Fruit fly (Drosophila melanogaster) whole organism, wandering third instar larva: Measurements from ENCODE around the gene Tim17a2.

Experiments
- Abd-B ChIP-seq: fragments of >200 bp; optimal IDR thresholded peaks from 2 replicates; lab custom pipeline; 2017; ENCODE audit warnings: missing biosample characterization, missing genetic modification characterization
- CG32264 ChIP-seq: fragments of 200-800 bp; sonication (Bioruptor generic); optimal IDR thresholded peaks from 2 replicates; lab custom pipeline; 2016; ENCODE audit warnings: missing biosample characterization, missing genetic modification characterization
- CG9705 ChIP-seq: fragments of 200-800 bp; sonication (Bioruptor generic); optimal IDR thresholded peaks from 2 replicates; lab custom pipeline; 2018; ENCODE audit warnings: missing biosample characterization, mild to moderate bottlenecking, missing genetic modification characterization
- CrebA ChIP-seq: fragments of 200-800 bp; sonication (Bioruptor generic); optimal IDR thresholded peaks from 2 replicates; lab custom pipeline; 2016; ENCODE audit warnings: missing biosample characterization, mild to moderate bottlenecking, missing genetic modification characterization, borderline replicate concordance
- Dfd ChIP-seq: fragments of >200 bp; optimal IDR thresholded peaks from 2 replicates; lab custom pipeline; 2017; ENCODE audit warnings: missing biosample characterization, missing genetic modification characterization
- GATAd ChIP-seq: sonication (Bioruptor generic); optimal IDR thresholded peaks from 2 replicates; lab custom pipeline; 2016; ENCODE audit warnings: missing biosample characterization, missing genetic modification characterization
- HLH106 ChIP-seq: fragments of 200-800 bp; optimal IDR thresholded peaks from 3 replicates; lab custom pipeline; 2019; ENCODE audit warnings: missing biosample characterization, mild to moderate bottlenecking, missing genetic modification characterization, moderate library complexity
- Hnf4 ChIP-seq: fragments of 200-800 bp; sonication (Bioruptor generic); optimal IDR thresholded peaks from 2 replicates; lab custom pipeline; 2016; ENCODE audit warnings: missing biosample characterization, mild to moderate bottlenecking, missing genetic modification characterization
- Hr78 ChIP-seq: fragments of >200 bp; optimal IDR thresholded peaks from 2 replicates; lab custom pipeline; 2017; ENCODE audit warnings: missing biosample characterization, missing genetic modification characterization
- Hr83 ChIP-seq: fragments of 200-300 bp; sonication (Bioruptor generic); optimal IDR thresholded peaks from 2 replicates; lab custom pipeline; 2016; ENCODE audit warnings: missing biosample characterization, mild to moderate bottlenecking, missing genetic modification characterization, moderate library complexity; ENCODE audit not compliant: poor library complexity, severe bottlenecking
- Jra ChIP-seq: sonication (Bioruptor generic); optimal IDR thresholded peaks from 2 replicates; lab custom pipeline; 2016; ENCODE audit warnings: missing biosample characterization, missing genetic modification characterization
- Mio ChIP-seq: sonication (Bioruptor generic); optimal IDR thresholded peaks from 2 replicates; lab custom pipeline; 2016; ENCODE audit warnings: missing biosample characterization, missing genetic modification characterization
- Myc ChIP-seq: fragments of >200 bp; optimal IDR thresholded peaks from 2 replicates; lab custom pipeline; 2017
- N ChIP-seq: fragments of >200 bp; optimal IDR thresholded peaks from 2 replicates; lab custom pipeline; 2018; ENCODE audit warnings: missing biosample characterization, missing external identifiers, missing genetic modification characterization
- OdsH ChIP-seq: fragments of 200-800 bp; sonication (Bioruptor generic); optimal IDR thresholded peaks from 2 replicates; lab custom pipeline; 2016; ENCODE audit warnings: missing biosample characterization, mild to moderate bottlenecking, missing genetic modification characterization
- Rel ChIP-seq, 2 experiments: fragments of 200-800 bp; sonication (Bioruptor generic) in 1 of 2; optimal IDR thresholded peaks; 2 replicates in 1 of 2; 3 replicates in 1 of 2; lab custom pipeline; 2016 to 2019; ENCODE audit warnings: mild to moderate bottlenecking in 2 of 2, missing biosample characterization in 2 of 2, missing genetic modification characterization in 2 of 2, moderate library complexity in 1 of 2
- Vsx2 ChIP-seq: fragments of 200-300, 225-300 bp; sonication (Bioruptor generic); optimal IDR thresholded peaks from 2 replicates; lab custom pipeline; 2018; ENCODE audit warnings: missing biosample characterization, missing genetic modification characterization; ENCODE audit not compliant: partially characterized antibody
- br ChIP-seq: fragments of 200-800 bp; sonication (Bioruptor generic); optimal IDR thresholded peaks from 2 replicates; lab custom pipeline; 2016; ENCODE audit warnings: missing biosample characterization, missing genetic modification characterization
- brk ChIP-seq: fragments of 200-800 bp; sonication (Bioruptor generic); optimal IDR thresholded peaks from 2 replicates; lab custom pipeline; 2016; ENCODE audit warnings: missing biosample characterization, mild to moderate bottlenecking, missing genetic modification characterization
- dl ChIP-seq, 2 experiments: fragments of 175-275, 200-275 bp in 1 of 2; fragments of 200-275 bp in 1 of 2; sonication (Bioruptor generic); optimal IDR thresholded peaks; lab custom pipeline; 2018; ENCODE audit warnings: mild to moderate bottlenecking in 2 of 2, missing biosample characterization in 2 of 2, missing genetic modification characterization in 2 of 2, moderate library complexity in 2 of 2; ENCODE audit not compliant: partially characterized antibody in 2 of 2, insufficient read depth in 1 of 2
- dmrt93B ChIP-seq: fragments of 200-800 bp; sonication (Bioruptor generic); optimal IDR thresholded peaks from 2 replicates; lab custom pipeline; 2018; ENCODE audit warnings: missing biosample characterization, mild to moderate bottlenecking, missing genetic modification characterization
- dsf ChIP-seq: sonication (Bioruptor generic); optimal IDR thresholded peaks from 2 replicates; lab custom pipeline; 2016; ENCODE audit warnings: missing biosample characterization, missing genetic modification characterization, borderline replicate concordance
- ey ChIP-seq: fragments of 200-800 bp; sonication (Bioruptor generic); optimal IDR thresholded peaks from 2 replicates; lab custom pipeline; 2016; ENCODE audit warnings: missing biosample characterization, missing genetic modification characterization
- foxo ChIP-seq, 2 experiments: fragments of 200-800 bp; sonication (Bioruptor generic); optimal IDR thresholded peaks; 2 replicates in 1 of 2; 3 replicates in 1 of 2; lab custom pipeline; 2016 to 2017; ENCODE audit warnings: missing biosample characterization in 2 of 2, missing genetic modification characterization in 2 of 2
- fru ChIP-seq: fragments of 200-800 bp; sonication (Bioruptor generic); optimal IDR thresholded peaks from 3 replicates; lab custom pipeline; 2016; ENCODE audit warnings: missing biosample characterization, mild to moderate bottlenecking, missing genetic modification characterization
- jim ChIP-seq: fragments of 175-275, 200-325 bp; sonication (Bioruptor generic); optimal IDR thresholded peaks from 2 replicates; lab custom pipeline; 2016; ENCODE audit warnings: missing biosample characterization, mild to moderate bottlenecking, missing genetic modification characterization
- pan ChIP-seq: fragments of >200 bp; optimal IDR thresholded peaks from 2 replicates; lab custom pipeline; 2017
- psq ChIP-seq: fragments of 200-800 bp; sonication (Bioruptor generic); optimal IDR thresholded peaks from 3 replicates; lab custom pipeline; 2017; ENCODE audit warnings: missing biosample characterization, mild to moderate bottlenecking, missing genetic modification characterization, moderate library complexity
- rgr ChIP-seq: fragments of 200-800 bp; sonication (Bioruptor generic); optimal IDR thresholded peaks from 3 replicates; lab custom pipeline; 2016; ENCODE audit warnings: missing biosample characterization, mild to moderate bottlenecking, missing genetic modification characterization
- sage ChIP-seq: fragments of 200-800 bp; sonication (Bioruptor generic); optimal IDR thresholded peaks from 2 replicates; lab custom pipeline; 2016; ENCODE audit warnings: missing biosample characterization, mild to moderate bottlenecking, missing genetic modification characterization
- tai ChIP-seq: sonication (Bioruptor generic); optimal IDR thresholded peaks from 2 replicates; lab custom pipeline; 2016; ENCODE audit warnings: missing biosample characterization, missing genetic modification characterization
- woc ChIP-seq: sonication (Bioruptor generic); optimal IDR thresholded peaks from 2 replicates; lab custom pipeline; 2016; ENCODE audit warnings: missing biosample characterization, mild to moderate bottlenecking, missing genetic modification characterization

Gene Tim17a2

DNA sequence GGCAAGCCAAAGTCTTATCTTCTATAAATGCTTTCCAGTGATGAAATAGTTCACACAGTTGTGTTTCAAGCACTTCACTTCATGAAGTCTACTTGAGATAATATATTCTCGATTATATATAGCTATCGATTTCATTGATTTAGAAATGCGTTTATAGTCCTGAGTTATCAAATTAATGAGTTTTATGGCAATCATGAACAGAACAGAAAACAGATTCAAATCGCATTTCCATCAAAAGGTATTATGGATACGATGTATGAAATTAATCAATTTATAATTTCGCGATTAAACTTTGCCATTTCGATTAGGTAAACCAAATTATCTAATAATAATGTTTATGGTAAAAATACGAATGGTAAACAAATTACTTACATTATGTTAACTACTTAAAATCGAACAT is 32.6 kb upstream of the Tim17a2 start:
- TF ChIP-seq psq (GFP tag; lab: Kevin White, UChicago) (no peak), Jra (GFP tag; lab: Kevin White, UChicago) (no peak), foxo (GFP tag; optimal IDR thresholded peaks at IDR 0.05; lab: Kevin White, UChicago) (no peak), Abd-B (GFP tag; lab: Kevin White, UChicago) (no peak), ey (GFP tag; lab: Kevin White, UChicago) (no peak), tai (GFP tag; lab: Kevin White, UChicago) (no peak), br (GFP tag; lab: Kevin White, UChicago) (no peak), Hr78 (GFP tag; lab: Kevin White, UChicago) (no peak), dmrt93B (GFP tag; lab: Kevin White, UChicago) (no peak), CrebA (GFP tag; lab: Kevin White, UChicago) (no peak), CG9705 (GFP tag; lab: Kevin White, UChicago) (no peak), Myc (no peak), N (no peak)

- no peak for TF ChIP-seq psq (GFP tag; lab: Kevin White, UChicago)
- no peak for TF ChIP-seq Hnf4 (GFP tag; lab: Kevin White, UChicago)
- TF ChIP-seq Myc = no peak
- no peak for TF ChIP-seq OdsH (GFP tag; lab: Kevin White, UChicago)
- no peak for TF ChIP-seq CG32264 (GFP tag; lab: Kevin White, UChicago)
- no peak for TF ChIP-seq dl (GFP tag; optimal IDR thresholded peaks at IDR 0.05; lab: Kevin White, UChicago; ENCODE audit: insufficient read depth in 1 of 2, partially characterized antibody in 2 of 2)
- TF ChIP-seq brk (GFP tag; lab: Kevin White, UChicago) = no peak
- no peak for TF ChIP-seq Dfd
- no peak for TF ChIP-seq fru (GFP tag; lab: Kevin White, UChicago)
- TF ChIP-seq sage (GFP tag; lab: Kevin White, UChicago) = no peak
- no peak for TF ChIP-seq Rel (GFP tag; optimal IDR thresholded peaks at IDR 0.05; lab: Kevin White, UChicago)
- TF ChIP-seq Rel (tag; optimal IDR thresholded peaks at IDR 0.05; lab: Kevin White, UChicago) = no peak
- no peak for TF ChIP-seq jim
- TF ChIP-seq Jra (GFP tag; lab: Kevin White, UChicago) = no peak
- TF ChIP-seq, all 38 proteins: peak for 0
These were observed 28.2 kb upstream of the Tim17a2 start for dm6 chr3R:5290738-5291137.

- TF ChIP-seq Mio (GFP tag; lab: Kevin White, UChicago) (no peak), fru (GFP tag; lab: Kevin White, UChicago) (no peak), CG9705 (GFP tag; lab: Kevin White, UChicago) (no peak), HLH106 (tag; lab: Kevin White, UChicago) (no peak), Vsx2 (GFP tag; lab: Kevin White, UChicago) (no peak), Jra (GFP tag; lab: Kevin White, UChicago) (no peak), pan (lab: Kevin White, UChicago) (no peak), GATAd (GFP tag; lab: Kevin White, UChicago) (no peak), woc (no peak)
These were observed 25.5 kb upstream of the Tim17a2 start for dm6 chr3R:5287965-5288364.

DNA sequence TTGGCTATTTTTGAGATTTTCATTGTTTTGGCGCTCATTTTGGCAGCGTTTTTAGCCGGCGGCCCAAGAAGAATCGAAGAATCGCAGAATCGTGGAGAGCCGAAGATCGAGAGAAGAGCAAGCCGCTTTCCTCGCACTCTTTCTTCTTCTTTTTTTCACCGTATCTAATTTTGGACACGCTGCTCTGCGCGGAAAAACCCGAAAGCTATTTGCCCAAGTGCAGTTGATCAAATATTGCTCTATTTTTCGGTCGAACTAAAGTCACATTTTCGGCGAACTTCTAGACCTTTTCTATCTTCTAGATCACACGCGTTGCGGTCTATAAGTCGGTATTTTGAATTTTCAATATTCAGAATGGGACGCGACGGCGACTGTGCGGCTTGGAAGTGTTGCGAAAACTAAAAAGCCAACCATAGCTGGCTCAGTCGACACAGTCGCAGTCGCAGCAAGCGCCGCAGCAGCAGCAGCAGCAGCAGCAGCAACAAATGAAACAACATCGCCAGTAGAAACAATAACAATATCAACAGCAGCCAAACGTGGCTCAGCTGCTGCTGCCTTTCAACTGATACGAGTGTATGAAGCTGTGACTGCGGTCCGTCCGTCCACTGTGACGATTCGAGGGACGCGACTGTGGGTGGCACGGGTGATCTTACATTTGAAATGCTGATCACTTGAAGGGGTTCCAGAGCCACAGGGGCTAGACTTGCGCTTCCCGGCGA is 24.6 kb upstream of the Tim17a2 start:
- TF ChIP-seq rgr (GFP tag; lab: Kevin White, UChicago) = peak; percentile 15
- no peak for TF ChIP-seq Hr83

- no peak for TF ChIP-seq sage (GFP tag; lab: Kevin White, UChicago)
- no peak for TF ChIP-seq rgr (GFP tag; lab: Kevin White, UChicago)
- no peak for TF ChIP-seq dsf (GFP tag; lab: Kevin White, UChicago)
These were observed 23.4 kb upstream of the Tim17a2 start for dm6 chr3R:5285937-5286336.
